Fruit fly (Drosophila melanogaster) whole organism, pupa: Measurements from ENCODE around the gene CSN3.

ENCODE experiments used
- CG10348 ChIP-seq: fragments of 200-800 bp; sonication (Bioruptor generic); IDR thresholded peaks from 2 replicates; pipeline ENCODE4 v1.3.6; 2022; ENCODE audit warnings: missing biosample characterization, missing genetic modification characterization
- CG12605 ChIP-seq: fragments of 200-800 bp; sonication (Bioruptor generic); IDR thresholded peaks from 2 replicates; pipeline ENCODE4 v1.3.6; 2022; ENCODE audit warnings: missing biosample characterization, missing genetic modification characterization
- CG13204 ChIP-seq: fragments of 200-800 bp; sonication (Bioruptor generic); optimal IDR thresholded peaks from 2 replicates; lab custom pipeline; 2018; ENCODE audit warnings: missing biosample characterization, mild to moderate bottlenecking, missing genetic modification characterization, moderate library complexity
- CG14655 ChIP-seq: fragments of 200-800 bp; sonication (Bioruptor generic); optimal IDR thresholded peaks from 3 replicates; lab custom pipeline; 2017; ENCODE audit warnings: mild to moderate bottlenecking, missing biosample characterization, missing genetic modification reagents, missing genetic modification characterization
- CG15710 ChIP-seq: fragments of 200-800 bp; sonication (Bioruptor generic); optimal IDR thresholded peaks from 2 replicates; lab custom pipeline; 2018; ENCODE audit warnings: missing biosample characterization, mild to moderate bottlenecking, missing genetic modification characterization, moderate library complexity
- CG17806 ChIP-seq: fragments of 200-800 bp; sonication (Bioruptor generic); optimal IDR thresholded peaks from 2 replicates; lab custom pipeline; 2018; ENCODE audit warnings: missing biosample characterization, mild to moderate bottlenecking, missing genetic modification characterization, moderate library complexity
- CG32121 ChIP-seq: fragments of 200-800 bp; sonication (Bioruptor generic); IDR thresholded peaks from 2 replicates; pipeline ENCODE4 v1.3.6; 2022; ENCODE audit warnings: missing biosample characterization, missing genetic modification characterization
- CG34367 ChIP-seq: fragments of 200-800 bp; sonication (Bioruptor generic); optimal IDR thresholded peaks from 2 replicates; lab custom pipeline; 2018; ENCODE audit warnings: missing biosample characterization, mild to moderate bottlenecking, missing genetic modification characterization
- CG4496 ChIP-seq: fragments of 200-800 bp; sonication (Bioruptor generic); IDR thresholded peaks from 3 replicates; pipeline ENCODE4 v1.3.6; 2022; ENCODE audit warnings: missing biosample characterization, missing genetic modification characterization
- CG8159 ChIP-seq: fragments of 200-800 bp; sonication (Bioruptor generic); optimal IDR thresholded peaks from 3 replicates; lab custom pipeline; 2018; ENCODE audit warnings: missing biosample characterization, mild to moderate bottlenecking, missing genetic modification characterization, moderate library complexity
- CG8301 ChIP-seq: fragments of 200-800 bp; sonication (Bioruptor generic); optimal IDR thresholded peaks from 2 replicates; lab custom pipeline; 2018; ENCODE audit warnings: missing biosample characterization, mild to moderate bottlenecking, missing genetic modification characterization
- D1 ChIP-seq: fragments of 200-800 bp; sonication (Bioruptor generic); optimal IDR thresholded peaks from 2 replicates; lab custom pipeline; 2018; ENCODE audit warnings: missing biosample characterization, mild to moderate bottlenecking, missing genetic modification characterization, moderate library complexity
- EcR ChIP-seq: fragments of 200-800 bp; sonication (Bioruptor generic); optimal IDR thresholded peaks from 3 replicates; lab custom pipeline; 2019; ENCODE audit warnings: missing biosample characterization, missing genetic modification characterization, mild to moderate bottlenecking, moderate library complexity, missing genetic modification reagents
- Ets98B ChIP-seq: fragments of 200-800 bp; sonication (Bioruptor generic); IDR thresholded peaks from 2 replicates; pipeline ENCODE4 v1.3.6; 2022; ENCODE audit warnings: missing biosample characterization, missing genetic modification characterization
- Pif1A ChIP-seq: fragments of 200-800 bp; sonication (Bioruptor generic); optimal IDR thresholded peaks from 3 replicates; lab custom pipeline; 2016; ENCODE audit warnings: missing biosample characterization, missing genetic modification characterization
- Pif1B ChIP-seq: fragments of 200-800 bp; sonication (Bioruptor generic); optimal IDR thresholded peaks from 3 replicates; lab custom pipeline; 2016; ENCODE audit warnings: missing biosample characterization, missing genetic modification characterization
- Snoo ChIP-seq: fragments of 200-800 bp; sonication (Bioruptor generic); optimal IDR thresholded peaks from 3 replicates; lab custom pipeline; 2017; ENCODE audit warnings: missing biosample characterization, mild to moderate bottlenecking, missing genetic modification characterization, inconsistent platforms
- fd96Ca ChIP-seq: fragments of 200-800 bp; sonication (Bioruptor generic); IDR thresholded peaks from 3 replicates; pipeline ENCODE4 v1.3.6; 2022; ENCODE audit warnings: missing biosample characterization, missing genetic modification characterization
- gl ChIP-seq: fragments of 200-800 bp; sonication (Bioruptor generic); optimal IDR thresholded peaks from 2 replicates; lab custom pipeline; 2018; ENCODE audit warnings: missing biosample characterization, mild to moderate bottlenecking, missing genetic modification characterization
- rn ChIP-seq: fragments of 200-800 bp; sonication (Bioruptor generic); IDR thresholded peaks from 2 replicates; pipeline ENCODE4 v1.3.6; 2022; ENCODE audit warnings: missing biosample characterization, missing genetic modification characterization

Gene CSN3

DNA sequence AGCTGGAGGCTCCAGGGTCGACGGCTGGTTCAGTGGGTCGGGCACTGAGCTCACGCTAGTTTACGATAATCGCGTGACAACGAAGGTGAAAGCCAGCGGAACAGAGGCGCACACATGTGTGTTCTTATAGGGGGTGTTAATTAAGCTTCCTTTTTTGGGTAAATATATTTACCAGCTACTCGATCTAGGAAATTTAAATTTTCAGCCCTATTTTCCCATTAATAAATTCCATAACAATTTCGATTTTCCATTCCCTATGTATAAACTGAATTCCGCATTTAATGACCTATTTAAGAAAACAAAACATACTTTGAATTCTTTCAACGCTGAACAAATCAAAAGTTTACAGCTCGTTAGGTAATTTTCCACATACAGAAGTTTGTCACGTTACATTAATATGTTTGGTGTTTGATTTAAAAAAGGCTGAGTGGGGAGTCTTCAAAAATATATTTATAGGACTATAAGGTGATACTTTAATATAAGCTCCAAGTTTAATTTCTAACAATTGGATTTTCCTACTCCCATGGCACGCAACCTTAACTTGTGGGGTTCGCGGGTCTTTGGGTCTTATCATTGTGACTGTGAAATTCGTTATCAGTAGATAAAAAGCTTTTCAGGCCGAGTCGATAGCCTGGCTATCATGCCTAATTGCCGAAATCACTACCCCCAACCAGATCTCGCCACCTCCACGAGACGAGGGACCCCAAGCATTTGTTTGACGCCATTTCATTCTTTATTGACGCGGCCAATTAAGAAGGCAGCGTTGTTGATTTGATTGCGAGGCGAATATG lies 4.1 kb downstream of the CSN3 start, which contains the start of gene CG13255:
Gene CG13255, plus strand, starts transcription at position 449 of the 791 bp plus-strand sequence.
- TF ChIP-seq CG13204 (GFP tag; lab: Kevin White, UChicago) (no peak), Ets98B (0 out of 2 replicates have a peak, but pooled peaks have one; percentile 26), CG4496 (GFP tag; lab: Robert Waterston, UW) (no peak), Pif1A (GFP tag; lab: Kevin White, UChicago) (no peak), EcR (peak; percentile 74), CG32121 (GFP tag; lab: Robert Waterston, UW) (no peak), fd96Ca (GFP tag; lab: Robert Waterston, UW) (0 out of 3 replicates have a peak, but pooled peaks have one; percentile 23)

DNA sequence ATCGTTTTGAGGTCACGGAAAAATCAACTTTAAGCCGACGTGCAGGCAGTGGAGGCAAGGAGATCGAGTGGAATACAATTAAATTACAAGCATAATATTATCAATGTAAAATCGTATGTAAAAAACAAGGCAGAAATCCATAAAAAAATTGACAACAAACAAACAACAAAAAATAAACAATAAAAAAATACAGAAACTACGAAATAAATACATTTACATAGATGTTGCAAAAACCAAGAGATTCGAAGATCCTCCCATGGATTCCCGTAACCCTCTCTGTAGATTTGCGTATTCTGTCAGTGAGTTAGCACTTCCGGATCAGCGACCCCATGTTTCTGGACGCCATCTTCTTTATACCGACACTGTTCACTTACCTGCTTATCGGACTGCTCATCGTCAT lies 5.5 kb downstream of the CSN3 start, which contains the start of gene CG3288:
Gene CG3288, plus strand, starts transcription at position 301 of the 400 bp plus-strand sequence.
- no peak for TF ChIP-seq CG15710

DNA sequence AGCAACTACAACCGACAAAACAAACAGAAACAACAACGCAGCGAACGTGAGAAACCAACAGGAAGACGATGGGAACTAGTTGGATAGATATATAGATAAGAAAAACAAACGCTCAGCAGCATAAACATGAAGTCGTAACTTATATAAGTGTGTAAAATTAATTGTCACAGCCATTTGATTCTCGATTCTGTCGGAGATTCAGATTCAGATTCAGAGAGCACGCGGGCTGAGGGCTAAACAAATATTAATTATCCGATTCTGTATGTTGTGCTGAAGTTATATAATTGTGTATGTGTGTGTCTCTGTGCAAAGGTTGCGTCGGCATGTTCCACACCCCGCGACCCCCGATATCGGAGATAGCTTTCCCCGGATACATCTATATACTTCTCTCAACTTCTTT lies 7.2 kb downstream of the CSN3 start:
- TF ChIP-seq D1 (tag; lab: Kevin White, UChicago) (no peak), CG12605 (GFP tag; lab: Robert Waterston, UW) (no peak), CG14655 (GFP tag; lab: Kevin White, UChicago) (no peak), CG32121 (GFP tag; lab: Robert Waterston, UW) (no peak), Ets98B (no peak), CG34367 (tag; lab: Kevin White, UChicago) (no peak), CG15710 (no peak)

DNA sequence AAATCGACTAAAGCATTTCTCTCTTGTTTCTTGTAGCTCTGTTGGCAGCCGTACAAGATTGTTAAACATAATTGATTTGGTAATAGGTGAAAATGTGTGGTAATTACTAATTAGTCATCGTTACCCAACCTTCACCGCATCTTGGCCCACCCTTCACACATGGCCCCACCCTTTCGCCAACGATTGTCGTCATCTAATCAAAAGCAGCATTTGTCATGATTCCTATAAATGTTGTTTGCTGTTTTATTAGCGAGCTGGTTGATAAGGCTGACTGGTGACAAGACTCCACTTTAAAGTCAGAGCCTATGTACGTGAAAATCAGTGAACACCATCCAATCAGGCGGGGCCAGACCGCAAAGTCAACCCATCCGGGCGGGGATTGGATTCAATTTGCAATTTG lies 11.0 kb downstream of the CSN3 start:
- TF ChIP-seq CG8159 (tag; lab: Kevin White, UChicago) (no peak), CG32121 (GFP tag; lab: Robert Waterston, UW) (no peak), rn (no peak)

DNA sequence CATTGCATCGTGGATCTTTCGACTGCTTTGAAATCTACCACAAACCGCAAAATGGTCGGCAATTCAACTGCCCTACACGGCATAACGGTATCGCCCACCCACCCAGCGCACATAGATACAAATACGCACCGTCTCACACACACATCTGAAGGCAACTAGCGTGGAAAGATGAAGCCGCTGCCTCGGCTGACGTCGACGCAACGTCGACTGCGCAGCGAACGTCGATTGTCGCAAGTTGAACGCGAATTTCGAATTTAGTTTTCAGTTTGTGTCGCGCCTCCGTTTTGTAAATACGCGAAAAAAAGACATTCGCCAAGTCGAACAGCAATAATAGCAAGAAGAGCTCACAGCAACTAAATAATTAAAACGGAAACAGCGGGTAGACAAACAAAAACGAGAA lies 13.4 kb downstream of the CSN3 start:
- TF ChIP-seq CG17806 (tag; lab: Kevin White, UChicago), result no peak
- TF ChIP-seq CG15710, result no peak
- no peak for TF ChIP-seq Snoo (tag; lab: Kevin White, UChicago)
- TF ChIP-seq, all 21 proteins: peak for 0

DNA sequence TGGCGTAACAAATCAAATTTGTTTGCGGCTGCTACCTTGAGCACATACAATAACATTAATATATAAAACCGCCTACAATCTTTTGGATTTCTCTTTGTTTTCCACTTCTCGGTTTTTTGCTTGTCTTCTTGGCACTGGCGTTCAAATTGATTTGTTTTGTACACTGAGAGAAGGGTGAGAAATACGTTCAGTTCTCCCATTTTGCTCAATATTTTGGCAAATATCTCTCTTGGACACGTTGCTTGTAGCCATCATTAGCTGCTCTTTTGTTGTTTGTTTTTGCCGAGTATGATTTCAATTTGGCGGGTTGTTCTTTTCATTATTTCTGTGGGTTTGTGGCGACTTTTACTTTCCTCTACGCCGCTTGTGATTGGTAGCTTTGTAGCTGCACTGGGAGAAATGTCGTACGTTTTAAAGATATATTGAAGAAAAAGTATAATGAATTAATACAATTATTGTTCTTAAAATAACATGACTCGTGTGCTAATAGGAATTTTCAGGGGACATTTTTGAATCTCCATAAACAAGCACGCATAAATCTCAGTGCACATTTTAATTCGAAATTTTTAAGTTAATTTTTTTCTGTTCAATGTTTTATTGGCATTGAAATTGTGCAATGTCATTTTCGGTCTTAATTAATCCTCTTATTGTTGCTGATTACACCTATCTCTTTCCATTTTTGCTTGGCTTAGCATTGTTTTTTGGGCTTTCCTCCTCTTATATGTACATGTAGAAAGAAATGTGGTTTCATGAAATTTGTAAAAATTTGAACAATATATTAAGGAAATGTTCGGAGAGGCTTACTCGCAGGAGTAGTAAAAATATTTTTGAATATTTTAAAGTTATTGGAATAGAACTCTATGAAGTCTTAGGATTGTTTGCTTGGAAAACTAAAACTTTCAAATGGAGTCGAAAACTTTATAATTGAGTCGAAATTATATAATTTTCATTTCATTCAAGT lies 14.1 kb downstream of the CSN3 start:
- TF ChIP-seq Pif1A (GFP tag; lab: Kevin White, UChicago) (peak; percentile 30), CG4496 (GFP tag; lab: Robert Waterston, UW) (peak; percentile 30; the same call in 1 of the 3 replicates), D1 (tag; lab: Kevin White, UChicago) (no peak)

DNA sequence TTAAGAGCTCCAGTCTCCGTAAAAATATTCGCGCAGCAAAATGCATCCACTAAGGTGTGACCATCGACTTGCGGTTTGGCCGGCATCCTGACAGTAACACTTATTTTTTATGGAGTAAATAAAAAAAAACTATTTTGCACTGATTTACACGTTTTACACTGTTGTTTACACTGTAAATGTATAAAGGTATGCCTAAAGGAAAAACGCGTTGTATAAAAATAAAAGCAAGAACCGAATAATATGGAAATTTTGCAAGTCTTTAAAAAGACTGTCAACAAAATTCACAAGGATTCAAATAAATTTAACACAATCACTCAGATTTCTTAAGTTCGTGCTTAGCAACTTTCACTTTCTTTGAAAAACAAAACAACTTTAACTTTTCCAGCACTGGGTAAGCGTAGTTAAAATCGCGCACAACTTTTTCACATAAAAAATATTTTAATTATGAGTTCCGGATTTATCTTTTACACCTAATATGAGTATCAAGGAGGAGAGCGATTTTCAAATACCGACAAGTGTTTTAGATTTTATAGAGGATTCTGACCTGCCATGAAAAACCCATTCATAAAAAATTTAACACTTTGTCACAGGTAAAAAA lies 18.1 kb downstream of the CSN3 start:
- no peak for TF ChIP-seq CG34367 (tag; lab: Kevin White, UChicago)
- no peak for TF ChIP-seq EcR
- no peak for TF ChIP-seq Ets98B
- TF ChIP-seq D1 (tag; lab: Kevin White, UChicago), result peak; percentile 36
- no peak for TF ChIP-seq CG15710
- no peak for TF ChIP-seq Pif1A (GFP tag; lab: Kevin White, UChicago)
- TF ChIP-seq CG17806 (tag; lab: Kevin White, UChicago), result no peak
- no peak for TF ChIP-seq gl (tag; lab: Kevin White, UChicago)

DNA sequence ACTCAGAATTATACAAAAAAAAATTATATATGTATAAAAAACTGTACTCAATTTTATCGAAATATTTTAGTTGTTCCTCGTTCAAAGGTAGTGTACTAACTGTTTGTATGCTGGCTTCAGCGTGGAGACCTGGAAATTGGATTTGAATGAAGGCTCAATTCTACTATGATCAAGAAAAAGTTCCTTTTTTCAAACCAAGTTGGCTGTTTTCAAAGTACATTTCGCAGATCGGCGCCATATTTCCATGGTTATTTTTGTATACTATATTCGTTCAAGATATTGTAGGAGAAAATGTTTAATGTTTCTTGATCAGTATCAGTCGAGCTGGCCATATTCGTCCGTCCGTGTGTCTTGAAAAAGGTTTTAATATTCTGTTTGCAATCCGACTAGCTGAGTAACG lies 23.4 kb downstream of the CSN3 start, which contains the start of gene Mst77F:
Gene Mst77F, minus strand, starts transcription at position 101 of the 400 bp plus-strand sequence.
- TF ChIP-seq D1 (tag; lab: Kevin White, UChicago) (no peak), gl (tag; lab: Kevin White, UChicago) (no peak), Pif1A (GFP tag; lab: Kevin White, UChicago) (no peak), CG12605 (GFP tag; lab: Robert Waterston, UW) (no peak), CG8159 (tag; lab: Kevin White, UChicago) (no peak), CG4496 (GFP tag; lab: Robert Waterston, UW) (no peak), CG10348 (GFP tag; lab: Robert Waterston, UW) (no peak), CG34367 (tag; lab: Kevin White, UChicago) (no peak), CG17806 (tag; lab: Kevin White, UChicago) (no peak), CG8301 (no peak), Snoo (tag; lab: Kevin White, UChicago) (no peak), CG13204 (GFP tag; lab: Kevin White, UChicago) (no peak), Pif1B (GFP tag; lab: Kevin White, UChicago) (no peak), CG15710 (no peak), CG14655 (GFP tag; lab: Kevin White, UChicago) (no peak), fd96Ca (GFP tag; lab: Robert Waterston, UW) (no peak), rn (no peak)
